Worm (Caenorhabditis elegans) whole organism, L2 larva: ENCODE data around the gene R07B1.6.

Experiments used
- C34F6.9 ChIP-seq: fragments of 150-350 bp; optimal IDR thresholded peaks from 2 replicates; lab custom pipeline; 2014; ENCODE audit warnings: missing biosample characterization, missing genetic modification characterization
- F13H6.1 ChIP-seq: sonication (generic microtip); optimal IDR thresholded peaks from 2 replicates; lab custom pipeline; 2016; ENCODE audit warnings: missing genetic modification characterization, missing compliant biosample characterization
- R02D3.7 ChIP-seq: fragments of 150-350 bp; optimal IDR thresholded peaks from 2 replicates; lab custom pipeline; 2014; ENCODE audit warnings: missing biosample characterization, missing genetic modification characterization
- ZK546.5 ChIP-seq: sonication (generic microtip); optimal IDR thresholded peaks from 2 replicates; lab custom pipeline; 2017; ENCODE audit warnings: missing biosample characterization, missing genetic modification characterization
- aly-2 ChIP-seq: fragments of 150-350 bp; optimal IDR thresholded peaks from 2 replicates; lab custom pipeline; 2014; ENCODE audit warnings: missing biosample characterization, missing genetic modification characterization
- blmp-1 ChIP-seq: sonication (generic microtip); optimal IDR thresholded peaks from 2 replicates; lab custom pipeline; 2017; ENCODE audit warnings: missing genetic modification characterization, mild to moderate bottlenecking, missing compliant biosample characterization, antibody characterized with exemption, moderate library complexity; ENCODE audit not compliant: insufficient read depth
- ceh-16 ChIP-seq: fragments of 150-350 bp; optimal IDR thresholded peaks from 2 replicates; lab custom pipeline; 2014; ENCODE audit warnings: missing biosample characterization, missing genetic modification characterization
- crh-2 ChIP-seq: sonication (generic microtip); optimal IDR thresholded peaks from 2 replicates; lab custom pipeline; 2017; ENCODE audit warnings: missing biosample characterization, missing genetic modification characterization
- dmd-4 ChIP-seq: sonication (generic microtip); optimal IDR thresholded peaks from 2 replicates; lab custom pipeline; 2017; ENCODE audit warnings: missing biosample characterization, missing genetic modification characterization
- egl-27 ChIP-seq: sonication (generic microtip); optimal IDR thresholded peaks from 3 replicates; lab custom pipeline; 2017; ENCODE audit warnings: missing biosample characterization, missing genetic modification reagents, missing genetic modification characterization
- elt-1 ChIP-seq: fragments of 150-350 bp; optimal IDR thresholded peaks from 2 replicates; lab custom pipeline; 2014; ENCODE audit warnings: missing biosample characterization, missing genetic modification characterization
- fos-1 ChIP-seq: fragments of 150-350 bp; optimal IDR thresholded peaks from 2 replicates; lab custom pipeline; 2014; ENCODE audit warnings: missing biosample characterization, missing genetic modification characterization
- lin-11 ChIP-seq: fragments of 150-350 bp; sonication (generic microtip); optimal IDR thresholded peaks from 2 replicates; lab custom pipeline; 2014; ENCODE audit warnings: missing biosample characterization, missing genetic modification characterization, inconsistent platforms, mixed read lengths
- lin-13 ChIP-seq: fragments of 150-350 bp; optimal IDR thresholded peaks from 2 replicates; lab custom pipeline; 2014; ENCODE audit warnings: missing biosample characterization, missing genetic modification reagents, missing genetic modification characterization
- lin-39 ChIP-seq: fragments of 150-350 bp; optimal IDR thresholded peaks from 2 replicates; lab custom pipeline; 2014; ENCODE audit warnings: missing biosample characterization, missing genetic modification reagents, missing genetic modification characterization
- lsy-2 ChIP-seq, 2 experiments: fragments of 150-350 bp in 1 of 2; sonication (generic microtip) in 1 of 2; optimal IDR thresholded peaks; 2 replicates each; lab custom pipeline; 2014 to 2017; ENCODE audit warnings: missing biosample characterization in 2 of 2, missing genetic modification characterization in 2 of 2
- mab-5 ChIP-seq: fragments of 150-350 bp; optimal IDR thresholded peaks from 2 replicates; lab custom pipeline; 2014; ENCODE audit warnings: missing biosample characterization, missing genetic modification characterization
- mbf-1 ChIP-seq: sonication (generic microtip); optimal IDR thresholded peaks from 2 replicates; lab custom pipeline; 2017; ENCODE audit warnings: missing biosample characterization, missing genetic modification characterization
- mdl-1 ChIP-seq, 2 experiments: fragments of 150-350 bp in 1 of 2; sonication (generic microtip) in 1 of 2; optimal IDR thresholded peaks; 2 replicates each; lab custom pipeline; 2017; ENCODE audit warnings: missing biosample characterization in 2 of 2, missing genetic modification characterization in 2 of 2
- nhr-12 ChIP-seq: fragments of 150-350 bp; optimal IDR thresholded peaks from 2 replicates; lab custom pipeline; 2014; ENCODE audit warnings: missing biosample characterization, missing genetic modification characterization
- nhr-129 ChIP-seq: fragments of 150-350 bp; optimal IDR thresholded peaks from 2 replicates; lab custom pipeline; 2014; ENCODE audit warnings: missing biosample characterization, missing genetic modification characterization
- nhr-21 ChIP-seq: fragments of 150-350 bp; optimal IDR thresholded peaks from 2 replicates; lab custom pipeline; 2014; ENCODE audit warnings: missing biosample characterization, missing genetic modification characterization
- nhr-23 ChIP-seq: fragments of 150-350 bp; optimal IDR thresholded peaks from 2 replicates; lab custom pipeline; 2014; ENCODE audit warnings: missing biosample characterization, missing genetic modification reagents, missing genetic modification characterization
- nhr-237 ChIP-seq: fragments of 150-350 bp; optimal IDR thresholded peaks from 2 replicates; lab custom pipeline; 2014; ENCODE audit warnings: missing biosample characterization, missing genetic modification characterization
- nhr-25 ChIP-seq: fragments of 150-350 bp; sonication (generic microtip); optimal IDR thresholded peaks from 3 replicates; lab custom pipeline; 2014; ENCODE audit warnings: missing biosample characterization, missing genetic modification characterization
- nhr-6 ChIP-seq: fragments of 150-350 bp; optimal IDR thresholded peaks from 2 replicates; lab custom pipeline; 2014; ENCODE audit warnings: missing biosample characterization, missing genetic modification characterization
- nhr-77 ChIP-seq: fragments of 150-350 bp; optimal IDR thresholded peaks from 2 replicates; lab custom pipeline; 2014; ENCODE audit warnings: missing biosample characterization, missing genetic modification characterization
- sem-4 ChIP-seq: fragments of 150-350 bp; optimal IDR thresholded peaks from 2 replicates; lab custom pipeline; 2014; ENCODE audit warnings: missing biosample characterization, missing genetic modification reagents, missing genetic modification characterization
- skn-1 ChIP-seq: sonication (generic microtip); optimal IDR thresholded peaks from 2 replicates; lab custom pipeline; 2017; ENCODE audit warnings: missing biosample characterization, missing genetic modification characterization
- sma-9 ChIP-seq, 2 experiments: fragments of 150-350 bp in 1 of 2; sonication (generic microtip) in 1 of 2; optimal IDR thresholded peaks; 2 replicates each; lab custom pipeline; 2014 to 2016; ENCODE audit warnings: missing genetic modification characterization in 2 of 2, mild to moderate bottlenecking in 1 of 2, missing biosample characterization in 1 of 2, missing compliant biosample characterization in 1 of 2, missing genetic modification reagents in 1 of 2, moderate library complexity in 1 of 2
- snpc-4 ChIP-seq: fragments of 150-350 bp; optimal IDR thresholded peaks from 2 replicates; lab custom pipeline; 2014; ENCODE audit warnings: missing biosample characterization, missing genetic modification characterization
- unc-39 ChIP-seq: fragments of 150-350 bp; optimal IDR thresholded peaks from 2 replicates; lab custom pipeline; 2014; ENCODE audit warnings: missing biosample characterization, missing genetic modification characterization
- unc-55 ChIP-seq: fragments of 150-350 bp; sonication (generic microtip); optimal IDR thresholded peaks from 3 replicates; lab custom pipeline; 2014; ENCODE audit warnings: missing biosample characterization, missing genetic modification reagents, missing genetic modification characterization
- zag-1 ChIP-seq: fragments of 150-350 bp; optimal IDR thresholded peaks from 2 replicates; lab custom pipeline; 2014; ENCODE audit warnings: missing biosample characterization, missing genetic modification characterization
- ztf-1 ChIP-seq: fragments of 200-800 bp; sonication (Bioruptor generic); conservative IDR thresholded peaks from 2 replicates; pipeline ENCODE4 v1.3.6; 2022; ENCODE audit warnings: missing genetic modification characterization, missing compliant biosample characterization
- ztf-11 ChIP-seq: sonication (generic microtip); optimal IDR thresholded peaks from 2 replicates; lab custom pipeline; 2017; ENCODE audit warnings: missing biosample characterization, missing genetic modification characterization
- ztf-4 ChIP-seq: fragments of 150-350 bp; optimal IDR thresholded peaks from 2 replicates; lab custom pipeline; 2014; ENCODE audit warnings: missing biosample characterization, missing genetic modification characterization

R07B1.6 gene

ce11 chrX:9899426-9900131, 33.1 kb downstream of the R07B1.6 start, which contains the start of gene phf-34:
Gene phf-34, minus strand, starts transcription at chrX:9899476.
- TF ChIP-seq sma-9 (GFP tag; optimal IDR thresholded peaks at IDR 0.05; lab: Kevin White, UChicago) (peak; percentile 35), sma-9 (tag; optimal IDR thresholded peaks at IDR 0.05; lab: Kevin White, UChicago) (no peak), dmd-4 (no peak), lsy-2 (tag; optimal IDR thresholded peaks at IDR 0.05; lab: Kevin White, UChicago) (peak in 1 of 2 experiments; percentile 58), unc-39 (tag; lab: Kevin White, UChicago) (no peak), nhr-23 (tag; lab: Kevin White, UChicago) (no peak), C34F6.9 (tag; lab: Kevin White, UChicago) (peak; percentile 65), mdl-1 (tag; optimal IDR thresholded peaks at IDR 0.05; lab: Kevin White, UChicago) (peak in 1 of 2 experiments; percentile 17), nhr-21 (tag; lab: Kevin White, UChicago) (peak; percentile 17), fos-1 (tag; lab: Kevin White, UChicago) (peak; percentile 33), snpc-4 (tag; lab: Kevin White, UChicago) (no peak), crh-2 (tag; lab: Kevin White, UChicago) (peak; percentile 67), nhr-6 (tag; lab: Kevin White, UChicago) (no peak), ZK546.5 (tag; lab: Kevin White, UChicago) (no peak), sem-4 (tag; lab: Kevin White, UChicago) (no peak), unc-55 (GFP tag; lab: Kevin White, UChicago) (peak; percentile 76), nhr-129 (peak; percentile 84), zag-1 (tag; lab: Kevin White, UChicago) (peak; percentile 66), ztf-11 (tag; lab: Kevin White, UChicago) (no peak), ztf-4 (tag; lab: Kevin White, UChicago) (no peak), F13H6.1 (tag; lab: Kevin White, UChicago) (peak; percentile 71), nhr-25 (tag; lab: Kevin White, UChicago) (peak; percentile 49), mab-5 (peak; percentile 12), lin-11 (peak; percentile 9), lin-13 (peak; percentile 37)

DNA sequence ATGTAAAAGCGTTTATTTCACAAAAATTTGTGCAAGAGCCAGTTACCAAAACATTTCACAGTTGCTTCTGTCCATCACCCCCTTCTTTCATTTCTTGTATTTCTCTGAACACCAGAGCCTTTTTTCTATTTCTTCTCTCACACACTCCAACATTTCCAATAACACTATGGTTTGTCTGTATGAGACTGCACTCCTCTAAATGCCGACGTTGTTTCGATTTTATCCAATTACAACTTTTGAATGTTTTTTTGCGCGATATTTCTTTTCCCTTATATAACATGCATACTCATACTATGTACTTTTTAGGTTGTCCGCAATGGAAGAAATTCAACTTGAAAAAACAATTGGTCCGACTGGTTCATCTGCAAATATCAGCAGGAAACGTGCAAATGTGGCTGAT, 39.4 kb downstream of the R07B1.6 start, which contains the start of gene F21G4.5:
Gene F21G4.5, plus strand, starts transcription at position 301 of the 400 bp plus-strand sequence.
- no peak for TF ChIP-seq unc-39 (tag; lab: Kevin White, UChicago)
- no peak for TF ChIP-seq lin-39
- no peak for TF ChIP-seq nhr-12 (tag; lab: Kevin White, UChicago)
- TF ChIP-seq F13H6.1 (tag; lab: Kevin White, UChicago): no peak
- TF ChIP-seq blmp-1 (tag; lab: Kevin White, UChicago): no peak
- TF ChIP-seq ztf-4 (tag; lab: Kevin White, UChicago): no peak
- TF ChIP-seq fos-1 (tag; lab: Kevin White, UChicago): no peak
- TF ChIP-seq R02D3.7: no peak
- TF ChIP-seq skn-1 (tag; lab: Kevin White, UChicago): no peak

- TF ChIP-seq sma-9 (GFP tag; optimal IDR thresholded peaks at IDR 0.05; lab: Kevin White, UChicago): no peak
- TF ChIP-seq sma-9 (tag; optimal IDR thresholded peaks at IDR 0.05; lab: Kevin White, UChicago): no peak
- no peak for TF ChIP-seq C34F6.9 (tag; lab: Kevin White, UChicago)
- TF ChIP-seq nhr-23 (tag; lab: Kevin White, UChicago): no peak
- no peak for TF ChIP-seq ZK546.5 (tag; lab: Kevin White, UChicago)
- no peak for TF ChIP-seq lsy-2 (tag; optimal IDR thresholded peaks at IDR 0.05; lab: Kevin White, UChicago)
- no peak for TF ChIP-seq aly-2 (tag; lab: Kevin White, UChicago)
- TF ChIP-seq ztf-4 (tag; lab: Kevin White, UChicago): no peak
- no peak for TF ChIP-seq nhr-237 (tag; lab: Kevin White, UChicago)
- no peak for TF ChIP-seq nhr-12 (tag; lab: Kevin White, UChicago)
- no peak for TF ChIP-seq fos-1 (tag; lab: Kevin White, UChicago)
- TF ChIP-seq nhr-6 (tag; lab: Kevin White, UChicago): no peak
- TF ChIP-seq elt-1: no peak
- TF ChIP-seq ztf-1 (GFP tag; lab: Robert Waterston, UW): no peak
- TF ChIP-seq dmd-4: no peak
- no peak for TF ChIP-seq crh-2 (tag; lab: Kevin White, UChicago)
- TF ChIP-seq nhr-77 (tag; lab: Kevin White, UChicago): no peak
- TF ChIP-seq mbf-1 (tag; lab: Kevin White, UChicago): no peak
- TF ChIP-seq egl-27 (tag; lab: Kevin White, UChicago): no peak
- TF ChIP-seq ceh-16 (tag; lab: Kevin White, UChicago): no peak
These were observed 50.9 kb downstream of the R07B1.6 start, which contains the start of gene F21G4.6 for ce11 chrX:9917362-9917761. Gene F21G4.6, minus strand, starts transcription at chrX:9917448.
